Fruit fly (Drosophila melanogaster) whole organism, embryonic: Measurements from ENCODE around the gene MICU3.

Experiments
- Abd-B ChIP-seq: fragments of 200-800 bp; sonication (Bioruptor generic); optimal IDR thresholded peaks from 2 replicates; lab custom pipeline; 2018; ENCODE audit warnings: missing biosample characterization, mild to moderate bottlenecking, missing genetic modification characterization, moderate library complexity
- Blimp-1 ChIP-seq: fragments of 200-800 bp; sonication (Bioruptor generic); optimal IDR thresholded peaks from 3 replicates; lab custom pipeline; 2018; ENCODE audit warnings: missing biosample characterization, missing genetic modification characterization, mild to moderate bottlenecking, moderate library complexity, missing genetic modification reagents
- CG10654 ChIP-seq: fragments of 200-800 bp; sonication (Bioruptor generic); optimal IDR thresholded peaks from 2 replicates; lab custom pipeline; 2016; ENCODE audit warnings: missing biosample characterization, missing genetic modification characterization
- CG11456 ChIP-seq: fragments of 200-800 bp; sonication (Bioruptor generic); IDR thresholded peaks from 3 replicates; pipeline ENCODE4 v1.3.6; 2022; ENCODE audit warnings: missing biosample characterization, missing genetic modification characterization
- CG12104 ChIP-seq: fragments of 200-800 bp; sonication (Bioruptor generic); optimal IDR thresholded peaks from 3 replicates; lab custom pipeline; 2016; ENCODE audit warnings: missing biosample characterization, missing genetic modification characterization
- CG12391 ChIP-seq: fragments of 200-800 bp; sonication (Bioruptor generic); optimal IDR thresholded peaks from 3 replicates; lab custom pipeline; 2018; ENCODE audit warnings: missing biosample characterization, mild to moderate bottlenecking, missing genetic modification characterization, moderate library complexity
- CG12659 ChIP-seq: fragments of 200-800 bp; sonication (Bioruptor generic); optimal IDR thresholded peaks from 3 replicates; lab custom pipeline; 2017; ENCODE audit warnings: mild to moderate bottlenecking, missing biosample characterization, missing genetic modification reagents, missing genetic modification characterization
- CG13123 ChIP-seq: fragments of 200-800 bp; sonication (Bioruptor generic); optimal IDR thresholded peaks from 2 replicates; lab custom pipeline; 2016; ENCODE audit warnings: missing biosample characterization, missing genetic modification characterization
- CG13624 ChIP-seq: fragments of 200-800 bp; sonication (Bioruptor generic); optimal IDR thresholded peaks from 2 replicates; lab custom pipeline; 2016; ENCODE audit warnings: missing biosample characterization, missing genetic modification characterization
- CG14667 ChIP-seq: fragments of 200-800 bp; sonication (Bioruptor generic); IDR thresholded peaks from 2 replicates; pipeline ENCODE4 v1.3.6; 2022; ENCODE audit warnings: missing biosample characterization, missing genetic modification characterization
- CG15601 ChIP-seq: fragments of 200-800 bp; sonication (Bioruptor generic); optimal IDR thresholded peaks from 3 replicates; lab custom pipeline; 2019; ENCODE audit warnings: missing biosample characterization, mild to moderate bottlenecking, missing genetic modification characterization, moderate library complexity
- CG17802 ChIP-seq: fragments of 200-800 bp; sonication (Bioruptor generic); optimal IDR thresholded peaks from 2 replicates; lab custom pipeline; 2018; ENCODE audit warnings: missing biosample characterization, mild to moderate bottlenecking, missing genetic modification characterization, moderate library complexity
- CG2202 ChIP-seq: fragments of 200-800 bp; sonication (Bioruptor generic); optimal IDR thresholded peaks from 2 replicates; lab custom pipeline; 2018; ENCODE audit warnings: missing biosample characterization, mild to moderate bottlenecking, missing genetic modification characterization
- CG3407 ChIP-seq: fragments of 200-800 bp; sonication (Bioruptor generic); optimal IDR thresholded peaks from 2 replicates; lab custom pipeline; 2018; ENCODE audit warnings: missing biosample characterization, mild to moderate bottlenecking, missing genetic modification characterization
- CG6813 ChIP-seq: fragments of 200-800 bp; sonication (Bioruptor generic); optimal IDR thresholded peaks from 2 replicates; lab custom pipeline; 2017; ENCODE audit warnings: missing biosample characterization, missing genetic modification characterization, mild to moderate bottlenecking, moderate library complexity, missing genetic modification reagents
- CG6854 ChIP-seq: fragments of 200-800 bp; sonication (Bioruptor generic); optimal IDR thresholded peaks from 3 replicates; lab custom pipeline; 2017; ENCODE audit warnings: missing biosample characterization, mild to moderate bottlenecking, missing genetic modification characterization
- CG8924 ChIP-seq: fragments of 200-800 bp; optimal IDR thresholded peaks from 3 replicates; lab custom pipeline; 2019; ENCODE audit warnings: missing biosample characterization, mild to moderate bottlenecking, missing genetic modification characterization, moderate library complexity
- CG9437 ChIP-seq: fragments of 200-800 bp; sonication (Bioruptor generic); optimal IDR thresholded peaks from 2 replicates; lab custom pipeline; 2018; ENCODE audit warnings: missing biosample characterization, mild to moderate bottlenecking, missing genetic modification characterization
- CG9817 ChIP-seq: fragments of 200-800 bp; sonication (Bioruptor generic); optimal IDR thresholded peaks from 2 replicates; lab custom pipeline; 2018; ENCODE audit warnings: missing biosample characterization, mild to moderate bottlenecking, missing genetic modification characterization, moderate library complexity
- CG9932 ChIP-seq: fragments of 200-800 bp; sonication (Bioruptor generic); IDR thresholded peaks from 2 replicates; pipeline ENCODE4 v1.3.6; 2022; ENCODE audit warnings: missing biosample characterization, missing genetic modification characterization
- Dbx ChIP-seq: fragments of 200-800 bp; sonication (Bioruptor generic); IDR thresholded peaks from 3 replicates; pipeline ENCODE4 v1.3.6; 2022; ENCODE audit warnings: missing biosample characterization, missing genetic modification characterization
- Dip3 ChIP-seq: fragments of 200-800 bp; sonication (Bioruptor generic); optimal IDR thresholded peaks from 3 replicates; lab custom pipeline; 2016; ENCODE audit warnings: missing biosample characterization, missing genetic modification characterization
- HLH54F ChIP-seq: fragments of 200-800 bp; sonication (Bioruptor generic); optimal IDR thresholded peaks from 3 replicates; lab custom pipeline; 2016; ENCODE audit warnings: missing biosample characterization, missing genetic modification characterization
- Kr ChIP-seq: fragments of 200-800 bp; sonication (Bioruptor generic); optimal IDR thresholded peaks from 2 replicates; lab custom pipeline; 2017; ENCODE audit warnings: missing biosample characterization, mild to moderate bottlenecking, missing genetic modification characterization
- Lpt ChIP-seq: fragments of >200 bp; optimal IDR thresholded peaks from 2 replicates; lab custom pipeline; 2018; ENCODE audit warnings: missing biosample characterization, missing genetic modification characterization
- Meics ChIP-seq: fragments of 200-800 bp; sonication (Bioruptor generic); optimal IDR thresholded peaks from 2 replicates; lab custom pipeline; 2017; ENCODE audit warnings: missing biosample characterization, mild to moderate bottlenecking, missing genetic modification characterization
- Myb ChIP-seq: fragments of 200-800 bp; sonication (Bioruptor generic); optimal IDR thresholded peaks from 2 replicates; lab custom pipeline; 2016; ENCODE audit warnings: missing biosample characterization, missing genetic modification characterization
- NC2β ChIP-seq: fragments of 200-800 bp; sonication (Bioruptor generic); optimal IDR thresholded peaks from 2 replicates; lab custom pipeline; 2016; ENCODE audit warnings: missing biosample characterization, missing genetic modification characterization
- PHDP ChIP-seq: fragments of 200-800 bp; sonication (Bioruptor generic); optimal IDR thresholded peaks from 3 replicates; lab custom pipeline; 2018; ENCODE audit warnings: missing biosample characterization, mild to moderate bottlenecking, missing genetic modification characterization, moderate library complexity
- Xbp1 ChIP-seq: fragments of 200-800 bp; sonication (Bioruptor generic); optimal IDR thresholded peaks from 3 replicates; lab custom pipeline; 2016; ENCODE audit warnings: missing biosample characterization, mild to moderate bottlenecking, missing genetic modification characterization
- bbx ChIP-seq: fragments of 200-800 bp; sonication (Bioruptor generic); IDR thresholded peaks from 2 replicates; pipeline ENCODE4 v1.3.6; 2022; ENCODE audit warnings: missing biosample characterization, missing genetic modification characterization; ENCODE audit not compliant: partially characterized antibody
- cg ChIP-seq: fragments of 200-800 bp; sonication (Bioruptor generic); optimal IDR thresholded peaks from 3 replicates; lab custom pipeline; 2019; ENCODE audit warnings: missing biosample characterization, mild to moderate bottlenecking, missing genetic modification characterization, moderate library complexity
- dmrt99B ChIP-seq: fragments of 200-800 bp; sonication (Bioruptor generic); optimal IDR thresholded peaks from 2 replicates; lab custom pipeline; 2018; ENCODE audit warnings: missing biosample characterization, mild to moderate bottlenecking, missing genetic modification characterization, moderate library complexity
- dpn ChIP-seq, 2 experiments: fragments of 200-800 bp; sonication (Bioruptor generic); optimal IDR thresholded peaks; 3 replicates each; lab custom pipeline; 2016; ENCODE audit warnings: missing biosample characterization in 2 of 2, missing genetic modification characterization in 2 of 2
- fd3F ChIP-seq: fragments of 200-800 bp; sonication (Bioruptor generic); optimal IDR thresholded peaks from 2 replicates; lab custom pipeline; 2018; ENCODE audit warnings: missing biosample characterization, mild to moderate bottlenecking, missing genetic modification characterization, moderate library complexity
- fd96Cb ChIP-seq: fragments of 200-800 bp; sonication (Bioruptor generic); optimal IDR thresholded peaks from 2 replicates; lab custom pipeline; 2018; ENCODE audit warnings: missing biosample characterization, mild to moderate bottlenecking, missing genetic modification characterization, moderate library complexity
- ftz-f1 ChIP-seq: fragments of 200-800 bp; sonication (Bioruptor generic); optimal IDR thresholded peaks from 2 replicates; lab custom pipeline; 2016; ENCODE audit warnings: missing biosample characterization, missing genetic modification characterization
- fu2 ChIP-seq: fragments of 200-800 bp; sonication (Bioruptor generic); optimal IDR thresholded peaks from 2 replicates; lab custom pipeline; 2016; ENCODE audit warnings: missing biosample characterization, missing genetic modification characterization
- grau ChIP-seq: fragments of 200-800 bp; optimal IDR thresholded peaks from 3 replicates; lab custom pipeline; 2019; ENCODE audit warnings: missing biosample characterization, mild to moderate bottlenecking, missing genetic modification characterization, moderate library complexity
- ham ChIP-seq: fragments of 200-800 bp; sonication (Bioruptor generic); IDR thresholded peaks from 2 replicates; pipeline ENCODE4 v1.3.6; 2022; ENCODE audit warnings: missing biosample characterization, missing genetic modification characterization
- her ChIP-seq: fragments of 200-800 bp; sonication (Bioruptor generic); optimal IDR thresholded peaks from 2 replicates; lab custom pipeline; 2016; ENCODE audit warnings: missing biosample characterization, missing genetic modification characterization
- hth ChIP-seq: fragments of >200 bp; optimal IDR thresholded peaks from 2 replicates; lab custom pipeline; 2017; ENCODE audit warnings: inconsistent platforms
- ind ChIP-seq: fragments of 200-800 bp; sonication (Bioruptor generic); optimal IDR thresholded peaks from 3 replicates; lab custom pipeline; 2016; ENCODE audit warnings: missing biosample characterization, missing genetic modification characterization
- kah ChIP-seq: fragments of 200-800 bp; sonication (Bioruptor generic); optimal IDR thresholded peaks from 2 replicates; lab custom pipeline; 2018; ENCODE audit warnings: missing biosample characterization, mild to moderate bottlenecking, missing genetic modification characterization
- lola ChIP-seq, 3 experiments: fragments of >200 bp in 2 of 3; fragments of 200-800 bp in 1 of 3; sonication (Bioruptor generic) in 1 of 3; optimal IDR thresholded peaks; 2 replicates each; lab custom pipeline; 2017 to 2019; ENCODE audit warnings: missing biosample characterization in 3 of 3, missing genetic modification characterization in 3 of 3, mild to moderate bottlenecking in 1 of 3, moderate library complexity in 1 of 3
- odd ChIP-seq: fragments of 200-800 bp; sonication (Bioruptor generic); optimal IDR thresholded peaks from 2 replicates; lab custom pipeline; 2017; ENCODE audit warnings: missing biosample characterization, mild to moderate bottlenecking, missing genetic modification characterization
- org-1 ChIP-seq: fragments of 200-800 bp; sonication (Bioruptor generic); optimal IDR thresholded peaks from 2 replicates; lab custom pipeline; 2017; ENCODE audit warnings: missing biosample characterization, missing genetic modification characterization
- slou ChIP-seq: fragments of 200-800 bp; sonication (Bioruptor generic); optimal IDR thresholded peaks from 3 replicates; lab custom pipeline; 2016; ENCODE audit warnings: missing biosample characterization, missing genetic modification characterization
- usp ChIP-seq: fragments of >200 bp; optimal IDR thresholded peaks from 2 replicates; lab custom pipeline; 2017; ENCODE audit warnings: missing biosample characterization, missing genetic modification characterization
- z ChIP-seq: fragments of 200-800 bp; sonication (Bioruptor generic); IDR thresholded peaks from 3 replicates; pipeline ENCODE4 v1.3.6; 2022; ENCODE audit warnings: missing biosample characterization, missing genetic modification characterization

Gene MICU3

DNA sequence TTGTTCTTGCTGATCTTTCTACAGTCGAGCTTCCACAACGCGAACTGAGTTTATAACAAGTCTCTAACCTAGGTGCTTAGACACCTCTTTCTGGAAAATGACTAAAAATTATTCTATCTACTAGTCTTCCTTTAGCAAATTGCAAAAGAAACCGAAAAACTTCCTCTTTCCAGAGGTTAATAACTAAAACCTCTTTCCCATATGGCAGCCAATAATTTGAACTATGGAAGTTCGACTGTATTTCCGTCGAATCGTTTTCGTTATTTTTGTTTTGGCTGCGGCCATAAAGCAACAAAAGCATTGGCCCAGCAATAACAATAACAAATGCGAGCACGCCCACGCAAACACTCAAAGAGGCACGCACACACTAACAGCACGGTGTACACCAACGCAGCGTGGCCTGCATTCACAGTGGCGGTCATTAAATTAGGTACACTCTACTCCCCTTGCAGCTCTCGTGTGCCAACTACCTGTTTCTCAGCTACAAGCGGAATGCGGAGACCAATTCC lies 33.4 kb downstream of the MICU3 start (continued):
- peak; percentile 31 for TF ChIP-seq Dip3 (GFP tag; lab: Kevin White, UChicago)
- no peak for TF ChIP-seq hth (lab: Kevin White, UChicago)
- TF ChIP-seq slou (GFP tag; lab: Kevin White, UChicago) = no peak
- TF ChIP-seq fd3F = peak; percentile 46
- peak; percentile 74 for TF ChIP-seq dmrt99B (tag; lab: Kevin White, UChicago)
- TF ChIP-seq CG9437 (GFP tag; lab: Kevin White, UChicago) = peak; percentile 64
- peak; percentile 40 for TF ChIP-seq Abd-B
- TF ChIP-seq CG13123 (GFP tag; lab: Kevin White, UChicago) = no peak
- TF ChIP-seq her (GFP tag; lab: Kevin White, UChicago) = peak; percentile 8
- peak; percentile 79 for TF ChIP-seq kah (GFP tag; lab: Kevin White, UChicago)
- TF ChIP-seq CG8924 = peak; percentile 64
- no peak for TF ChIP-seq lola (GFP tag; optimal IDR thresholded peaks at IDR 0.05; lab: Kevin White, UChicago)
- TF ChIP-seq grau (tag; lab: Kevin White, UChicago) = peak; percentile 96
- TF ChIP-seq usp (GFP tag; lab: Kevin White, UChicago) = no peak
- 0 out of 2 replicates have a peak, but pooled peaks have one; percentile 5 for TF ChIP-seq CG14667 (GFP tag; lab: Robert Waterston, UW)
- peak; percentile 21 for TF ChIP-seq Myb
- peak; percentile 18 for TF ChIP-seq HLH54F (GFP tag; lab: Kevin White, UChicago)
- peak; percentile 56 for TF ChIP-seq CG15601 (tag; lab: Kevin White, UChicago)
- TF ChIP-seq Kr (GFP tag; lab: Kevin White, UChicago) = no peak
- TF ChIP-seq Blimp-1 (GFP tag; lab: Kevin White, UChicago) = peak; percentile 49
- TF ChIP-seq CG9817 (tag; lab: Kevin White, UChicago) = peak; percentile 47
- TF ChIP-seq Xbp1 (GFP tag; lab: Kevin White, UChicago) = peak; percentile 44
- TF ChIP-seq CG3407 = peak; percentile 17
- TF ChIP-seq CG12391 (tag; lab: Kevin White, UChicago) = peak; percentile 64
- peak; percentile 1 for TF ChIP-seq CG17802 (tag; lab: Kevin White, UChicago)
- TF ChIP-seq fd96Cb = peak; percentile 1
- TF ChIP-seq fu2 (GFP tag; lab: Kevin White, UChicago) = peak; percentile 35
- peak; percentile 48; the same call in 1 of the 3 replicates for TF ChIP-seq Dbx (GFP tag; lab: Robert Waterston, UW)
- peak; percentile 59 for TF ChIP-seq PHDP
- no peak for TF ChIP-seq CG2202
- TF ChIP-seq CG10654 = peak; percentile 20
- peak; percentile 32 to 38 for TF ChIP-seq dpn (GFP tag; optimal IDR thresholded peaks at IDR 0.05; lab: Kevin White, UChicago)
- peak; percentile 41 for TF ChIP-seq ind (GFP tag; lab: Kevin White, UChicago)
- peak; percentile 46 for TF ChIP-seq CG13624 (GFP tag; lab: Kevin White, UChicago)
- TF ChIP-seq CG12104 = peak; percentile 36
- peak; percentile 22; the same call in 1 of the 2 replicates for TF ChIP-seq CG9932 (GFP tag; lab: Robert Waterston, UW)
- TF ChIP-seq CG11456 (GFP tag; lab: Robert Waterston, UW) = no peak
- peak; percentile 54 for TF ChIP-seq odd
- TF ChIP-seq org-1 = peak; percentile 11
- peak; percentile 67 for TF ChIP-seq Meics (GFP tag; lab: Kevin White, UChicago)
- no peak for TF ChIP-seq NC2β (GFP tag; lab: Kevin White, UChicago)
- peak; percentile 85 for TF ChIP-seq cg
- no peak for TF ChIP-seq Lpt (GFP tag; lab: Kevin White, UChicago)
- no peak for TF ChIP-seq bbx (GFP tag; lab: Robert Waterston, UW)
- no peak for TF ChIP-seq z (GFP tag; lab: Robert Waterston, UW)
- peak; percentile 22 for TF ChIP-seq CG6854
- no peak for TF ChIP-seq ham (GFP tag; lab: Robert Waterston, UW)
- peak; percentile 57 for TF ChIP-seq CG12659 (GFP tag; lab: Kevin White, UChicago)
- TF ChIP-seq CG6813 (GFP tag; lab: Kevin White, UChicago) = peak; percentile 56
- TF ChIP-seq ftz-f1 (GFP tag; lab: Kevin White, UChicago) = no peak
